Fruit fly (Drosophila melanogaster) whole organism, embryonic: ENCODE measurements around the gene CG46440.
A peak's percentile ranks its signal among the peaks of the same experiment; 100 is the strongest.

ENCODE experiments used
- Atf-2 ChIP-seq: fragments of 200-800 bp; sonication (Bioruptor generic); optimal IDR thresholded peaks from 2 replicates; lab custom pipeline; 2016; ENCODE audit warnings: missing biosample characterization, missing genetic modification characterization
- Blimp-1 ChIP-seq: fragments of 200-800 bp; sonication (Bioruptor generic); optimal IDR thresholded peaks from 3 replicates; lab custom pipeline; 2018; ENCODE audit warnings: missing biosample characterization, missing genetic modification characterization, mild to moderate bottlenecking, moderate library complexity, missing genetic modification reagents
- CG12769 ChIP-seq: fragments of 200-800 bp; sonication (Bioruptor generic); optimal IDR thresholded peaks from 2 replicates; lab custom pipeline; 2019; ENCODE audit warnings: missing biosample characterization, mild to moderate bottlenecking, missing genetic modification characterization, moderate library complexity
- CG1602 ChIP-seq: fragments of 200-800 bp; sonication (Bioruptor generic); optimal IDR thresholded peaks from 3 replicates; lab custom pipeline; 2016; ENCODE audit warnings: missing biosample characterization, missing genetic modification characterization
- CG1647 ChIP-seq: fragments of 200-800 bp; sonication (Bioruptor generic); optimal IDR thresholded peaks from 3 replicates; lab custom pipeline; 2016; ENCODE audit warnings: missing biosample characterization, missing genetic modification characterization
- CG17612 ChIP-seq: fragments of 200-800 bp; sonication (Bioruptor generic); IDR thresholded peaks from 2 replicates; pipeline ENCODE4 v1.3.6; 2022; ENCODE audit warnings: missing biosample characterization, missing genetic modification characterization
- CG2129 ChIP-seq: fragments of 200-800 bp; sonication (Bioruptor generic); IDR thresholded peaks from 2 replicates; pipeline ENCODE4 v1.3.6; 2022; ENCODE audit warnings: missing biosample characterization, missing genetic modification characterization; ENCODE audit not compliant: partially characterized antibody
- CG33557 ChIP-seq: fragments of 200-800 bp; sonication (Bioruptor generic); optimal IDR thresholded peaks from 2 replicates; lab custom pipeline; 2019; ENCODE audit warnings: missing biosample characterization, mild to moderate bottlenecking, missing genetic modification characterization, moderate library complexity
- CG4360 ChIP-seq: fragments of 200-800 bp; sonication (Bioruptor generic); IDR thresholded peaks from 2 replicates; pipeline ENCODE4 v1.3.6; 2022; ENCODE audit warnings: missing biosample characterization, missing genetic modification characterization
- CG4730 ChIP-seq: fragments of 200-800 bp; sonication (Bioruptor generic); IDR thresholded peaks from 2 replicates; pipeline ENCODE4 v1.3.6; 2022; ENCODE audit warnings: missing biosample characterization, missing genetic modification characterization
- CG6272 ChIP-seq: fragments of 200-800 bp; sonication (Bioruptor generic); IDR thresholded peaks from 2 replicates; pipeline ENCODE4 v1.3.6; 2022; ENCODE audit warnings: missing biosample characterization, missing genetic modification characterization
- CHES-1-like ChIP-seq: fragments of 200-800 bp; sonication (Bioruptor generic); optimal IDR thresholded peaks from 2 replicates; lab custom pipeline; 2016; ENCODE audit warnings: missing biosample characterization, missing genetic modification characterization
- Camta ChIP-seq: fragments of 200-800 bp; sonication (Bioruptor generic); optimal IDR thresholded peaks from 2 replicates; lab custom pipeline; 2016; ENCODE audit warnings: missing biosample characterization, missing genetic modification characterization
- Dek ChIP-seq: fragments of 200-800 bp; sonication (Bioruptor generic); optimal IDR thresholded peaks from 3 replicates; lab custom pipeline; 2019; ENCODE audit warnings: missing biosample characterization, mild to moderate bottlenecking, missing genetic modification characterization, moderate library complexity
- Dip3 ChIP-seq: fragments of 200-800 bp; sonication (Bioruptor generic); optimal IDR thresholded peaks from 3 replicates; lab custom pipeline; 2016; ENCODE audit warnings: missing biosample characterization, missing genetic modification characterization
- Doc2 ChIP-seq: fragments of 200-800 bp; sonication (Bioruptor generic); IDR thresholded peaks from 2 replicates; pipeline ENCODE4 v1.3.6; 2022; ENCODE audit warnings: missing biosample characterization, missing genetic modification characterization
- HLH4C ChIP-seq: fragments of 200-800 bp; sonication (Bioruptor generic); IDR thresholded peaks from 3 replicates; pipeline ENCODE4 v1.3.6; 2022; ENCODE audit warnings: missing biosample characterization, missing genetic modification characterization; ENCODE audit not compliant: partially characterized antibody
- Hand ChIP-seq: fragments of 200-800 bp; sonication (Bioruptor generic); optimal IDR thresholded peaks from 2 replicates; lab custom pipeline; 2017; ENCODE audit warnings: mild to moderate bottlenecking, missing biosample characterization, missing genetic modification reagents, missing genetic modification characterization
- Kr ChIP-seq: fragments of 200-800 bp; sonication (Bioruptor generic); optimal IDR thresholded peaks from 2 replicates; lab custom pipeline; 2017; ENCODE audit warnings: missing biosample characterization, mild to moderate bottlenecking, missing genetic modification characterization
- Lhr ChIP-seq: fragments of 200-800 bp; sonication (Bioruptor generic); optimal IDR thresholded peaks from 3 replicates; lab custom pipeline; 2017; ENCODE audit warnings: mild to moderate bottlenecking, missing biosample characterization, missing genetic modification reagents, missing genetic modification characterization
- Myb ChIP-seq: fragments of 200-800 bp; sonication (Bioruptor generic); optimal IDR thresholded peaks from 2 replicates; lab custom pipeline; 2016; ENCODE audit warnings: missing biosample characterization, missing genetic modification characterization
- Pdp1 ChIP-seq, 2 experiments: fragments of 200-800 bp; sonication (Bioruptor generic); optimal IDR thresholded peaks; 3 replicates each; lab custom pipeline; 2016; ENCODE audit warnings: missing biosample characterization in 2 of 2, missing genetic modification characterization in 2 of 2, mild to moderate bottlenecking in 1 of 2, moderate library complexity in 1 of 2
- Taf1 ChIP-seq: fragments of 200-800 bp; sonication (Bioruptor generic); IDR thresholded peaks from 2 replicates; pipeline ENCODE4 v1.3.6; 2022; ENCODE audit warnings: missing biosample characterization, missing genetic modification characterization
- Trl ChIP-seq, 3 experiments: fragments of >200 bp in 2 of 3; fragments of 200-800 bp in 1 of 3; sonication (Bioruptor generic) in 1 of 3; optimal IDR thresholded peaks; 2 replicates in 1 of 3; 3 replicates in 2 of 3; lab custom pipeline; 2016 to 2017; ENCODE audit warnings: missing biosample characterization in 1 of 3, missing genetic modification characterization in 1 of 3
- aop ChIP-seq: fragments of 200-800 bp; sonication (Bioruptor generic); IDR thresholded peaks from 2 replicates; pipeline ENCODE4 v1.3.6; 2022; ENCODE audit warnings: missing biosample characterization, missing genetic modification characterization
- bcd ChIP-seq: fragments of 200-800 bp; sonication (Bioruptor generic); optimal IDR thresholded peaks from 2 replicates; lab custom pipeline; 2017; ENCODE audit warnings: missing biosample characterization, mild to moderate bottlenecking, missing genetic modification characterization
- cato ChIP-seq: fragments of 200-800 bp; sonication (Bioruptor generic); optimal IDR thresholded peaks from 2 replicates; lab custom pipeline; 2016; ENCODE audit warnings: missing biosample characterization, missing genetic modification characterization, borderline replicate concordance
- chinmo ChIP-seq: fragments of 200-800 bp; sonication (Bioruptor generic); IDR thresholded peaks from 4 replicates; pipeline ENCODE4 v1.3.6; 2022; ENCODE audit warnings: missing biosample characterization, missing genetic modification characterization; ENCODE audit not compliant: partially characterized antibody
- crol ChIP-seq: fragments of 200-800 bp; sonication (Bioruptor generic); IDR thresholded peaks from 2 replicates; pipeline ENCODE4 v1.3.6; 2022; ENCODE audit warnings: missing biosample characterization, missing genetic modification characterization
- dpn ChIP-seq, 2 experiments: fragments of 200-800 bp; sonication (Bioruptor generic); optimal IDR thresholded peaks; 3 replicates each; lab custom pipeline; 2016; ENCODE audit warnings: missing biosample characterization in 2 of 2, missing genetic modification characterization in 2 of 2
- eyg ChIP-seq: fragments of 200-800 bp; sonication (Bioruptor generic); optimal IDR thresholded peaks from 3 replicates; lab custom pipeline; 2016; ENCODE audit warnings: missing biosample characterization, missing genetic modification characterization
- fd64A ChIP-seq: fragments of 200-800 bp; sonication (Bioruptor generic); optimal IDR thresholded peaks from 3 replicates; lab custom pipeline; 2018; ENCODE audit warnings: missing biosample characterization, mild to moderate bottlenecking, missing genetic modification characterization
- ind ChIP-seq: fragments of 200-800 bp; sonication (Bioruptor generic); optimal IDR thresholded peaks from 3 replicates; lab custom pipeline; 2016; ENCODE audit warnings: missing biosample characterization, missing genetic modification characterization
- jigr1 ChIP-seq: fragments of 200-800 bp; sonication (Bioruptor generic); IDR thresholded peaks from 3 replicates; pipeline ENCODE4 v1.3.6; 2022; ENCODE audit warnings: missing biosample characterization, missing genetic modification characterization
- jing ChIP-seq: fragments of 200-800 bp; sonication (Bioruptor generic); optimal IDR thresholded peaks from 2 replicates; lab custom pipeline; 2018; ENCODE audit warnings: missing biosample characterization, mild to moderate bottlenecking, missing genetic modification characterization
- jumu ChIP-seq: fragments of 200-800 bp; sonication (Bioruptor generic); optimal IDR thresholded peaks from 3 replicates; lab custom pipeline; 2016; ENCODE audit warnings: missing biosample characterization, missing genetic modification characterization
- klu ChIP-seq: fragments of 200-800 bp; sonication (Bioruptor generic); IDR thresholded peaks from 2 replicates; pipeline ENCODE4 v1.3.6; 2022; ENCODE audit warnings: missing biosample characterization, missing genetic modification characterization
- nom ChIP-seq: fragments of 200-800 bp; sonication (Bioruptor generic); optimal IDR thresholded peaks from 2 replicates; lab custom pipeline; 2017; ENCODE audit warnings: missing biosample characterization, missing genetic modification characterization, mild to moderate bottlenecking, moderate library complexity, missing genetic modification reagents
- pho ChIP-seq: fragments of 200-800 bp; sonication (Bioruptor generic); optimal IDR thresholded peaks from 2 replicates; lab custom pipeline; 2016; ENCODE audit warnings: missing biosample characterization, missing genetic modification characterization
- pum ChIP-seq: fragments of 200-800 bp; sonication (Bioruptor generic); optimal IDR thresholded peaks from 2 replicates; lab custom pipeline; 2016; ENCODE audit warnings: missing biosample characterization, missing genetic modification characterization
- sisA ChIP-seq: fragments of 200-800 bp; sonication (Bioruptor generic); IDR thresholded peaks from 2 replicates; pipeline ENCODE4 v1.3.6; 2022; ENCODE audit warnings: missing biosample characterization, missing genetic modification characterization
- slp2 ChIP-seq: fragments of 200-800 bp; sonication (Bioruptor generic); optimal IDR thresholded peaks from 2 replicates; lab custom pipeline; 2016; ENCODE audit warnings: missing biosample characterization, missing genetic modification characterization
- ssp ChIP-seq: fragments of 200-800 bp; sonication (Bioruptor generic); IDR thresholded peaks from 2 replicates; pipeline ENCODE4 v1.3.6; 2022; ENCODE audit warnings: missing biosample characterization, missing genetic modification characterization
- sug ChIP-seq: fragments of 200-800 bp; optimal IDR thresholded peaks from 2 replicates; lab custom pipeline; 2019; ENCODE audit warnings: missing biosample characterization, mild to moderate bottlenecking, missing genetic modification characterization, moderate library complexity
- tio ChIP-seq: fragments of 200-800 bp; sonication (Bioruptor generic); optimal IDR thresholded peaks from 2 replicates; lab custom pipeline; 2017; ENCODE audit warnings: missing biosample characterization, missing genetic modification characterization, inconsistent platforms
- vfl ChIP-seq: fragments of 200-800 bp; sonication (Bioruptor generic); optimal IDR thresholded peaks from 2 replicates; lab custom pipeline; 2016; ENCODE audit warnings: missing biosample characterization, missing genetic modification characterization
- vvl ChIP-seq: fragments of 200-800 bp; sonication (Bioruptor generic); IDR thresholded peaks from 2 replicates; pipeline ENCODE4 v1.3.6; 2022; ENCODE audit warnings: missing biosample characterization, missing genetic modification characterization
- wek ChIP-seq: fragments of 200-800 bp; sonication (Bioruptor generic); optimal IDR thresholded peaks from 3 replicates; lab custom pipeline; 2018; ENCODE audit warnings: missing biosample characterization, mild to moderate bottlenecking, missing genetic modification characterization, moderate library complexity
- zf30C ChIP-seq: fragments of 200-800 bp; sonication (Bioruptor generic); optimal IDR thresholded peaks from 3 replicates; lab custom pipeline; 2018; ENCODE audit warnings: missing biosample characterization, mild to moderate bottlenecking, missing genetic modification characterization

Gene CG46440

DNA sequence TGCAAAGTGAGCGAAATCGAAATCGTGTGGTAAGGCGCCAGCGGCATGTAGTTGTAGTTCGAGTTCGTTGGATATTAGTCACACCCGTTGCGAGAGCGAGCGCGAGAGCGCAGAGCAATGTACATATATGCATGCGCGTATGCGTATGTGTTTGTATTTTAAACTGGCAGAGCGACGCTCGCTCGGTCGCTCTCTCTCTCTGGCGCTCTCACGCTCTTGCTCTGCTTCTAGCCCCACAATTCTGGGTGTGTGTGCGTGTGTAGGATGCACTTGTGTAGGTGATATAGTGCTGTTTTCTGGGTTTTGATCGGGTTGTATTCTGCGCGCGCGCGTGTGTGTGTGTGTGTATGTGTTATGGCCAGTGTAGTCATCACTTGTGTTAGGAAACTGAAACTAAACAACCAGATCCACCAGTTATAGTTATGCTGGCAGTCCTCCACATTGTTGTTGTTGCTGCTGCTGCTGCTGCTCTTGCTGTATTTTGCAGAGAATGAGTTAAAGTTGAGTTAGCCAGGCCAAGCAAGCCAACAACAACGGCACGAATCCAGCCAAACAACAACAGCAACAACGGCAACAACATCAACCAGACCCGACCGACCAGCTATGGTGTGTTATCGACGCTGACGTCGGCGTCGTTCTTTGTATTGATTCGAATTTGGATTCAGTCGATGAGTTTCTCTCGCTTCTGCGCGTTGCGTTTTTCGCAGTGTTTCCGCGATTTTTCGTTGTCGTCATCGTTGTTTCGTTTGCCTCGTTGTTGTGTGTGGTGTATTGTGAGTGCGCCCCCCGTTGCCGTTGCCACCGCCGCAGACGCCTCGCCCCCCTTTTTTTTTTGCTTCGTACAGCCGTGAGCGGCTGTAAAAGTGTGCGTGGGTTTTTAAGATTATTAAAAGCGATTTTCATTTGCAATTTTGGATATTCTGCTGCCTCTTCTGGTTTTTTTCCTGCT, 45.7 kb downstream of the CG46440 start (continued):
- no peak for TF ChIP-seq jumu
- TF ChIP-seq Hand (GFP tag; lab: Kevin White, UChicago), result no peak
- no peak for TF ChIP-seq Doc2
- no peak for TF ChIP-seq sisA
- TF ChIP-seq Myb, result no peak
- TF ChIP-seq nom (GFP tag; lab: Kevin White, UChicago), result peak; percentile 50
- peak; percentile 88 for TF ChIP-seq crol
- peak; percentile 26 for TF ChIP-seq zf30C (GFP tag; lab: Kevin White, UChicago)
- peak; percentile 96 for TF ChIP-seq chinmo
- no peak for TF ChIP-seq fd64A
- no peak for TF ChIP-seq pho
- 0 out of 2 replicates have a peak, but pooled peaks have one; percentile 13 for TF ChIP-seq CG2129 (GFP tag; lab: Robert Waterston, UW)
- TF ChIP-seq tio (GFP tag; lab: Kevin White, UChicago), result no peak
- TF ChIP-seq vvl, result no peak
- no peak for TF ChIP-seq ssp (GFP tag; lab: Robert Waterston, UW)
- no peak for TF ChIP-seq jing
- no peak for TF ChIP-seq Blimp-1 (GFP tag; lab: Kevin White, UChicago)
- no peak for TF ChIP-seq dpn (GFP tag; optimal IDR thresholded peaks at IDR 0.05; lab: Kevin White, UChicago)
- no peak for TF ChIP-seq HLH4C (GFP tag; lab: Robert Waterston, UW)
- TF ChIP-seq CG17612 (GFP tag; lab: Robert Waterston, UW), result no peak
- peak; percentile 98 to 99 for TF ChIP-seq Trl (optimal IDR thresholded peaks at IDR 0.05; lab: Kevin White, UChicago)
- peak; percentile 61 for TF ChIP-seq Trl (GFP tag; optimal IDR thresholded peaks at IDR 0.05; lab: Kevin White, UChicago)
- peak; percentile 98 for TF ChIP-seq CG4360 (GFP tag; lab: Robert Waterston, UW)
- TF ChIP-seq CG6272 (GFP tag; lab: Robert Waterston, UW), result no peak
- no peak for TF ChIP-seq Atf-2 (GFP tag; lab: Kevin White, UChicago)
- no peak for TF ChIP-seq aop (GFP tag; lab: Robert Waterston, UW)
- no peak for TF ChIP-seq jigr1 (GFP tag; lab: Robert Waterston, UW)
- no peak for TF ChIP-seq ind (GFP tag; lab: Kevin White, UChicago)
- no peak for TF ChIP-seq klu (GFP tag; lab: Robert Waterston, UW)
- TF ChIP-seq Camta (GFP tag; lab: Kevin White, UChicago), result no peak
- no peak for TF ChIP-seq eyg (GFP tag; lab: Kevin White, UChicago)
- no peak for TF ChIP-seq cato (GFP tag; lab: Kevin White, UChicago)
- no peak for TF ChIP-seq pum (GFP tag; lab: Kevin White, UChicago)
- TF ChIP-seq Kr (GFP tag; lab: Kevin White, UChicago), result peak; percentile 42
- no peak for TF ChIP-seq CG1647
- TF ChIP-seq wek (GFP tag; lab: Kevin White, UChicago), result no peak
- TF ChIP-seq Pdp1 (GFP tag; optimal IDR thresholded peaks at IDR 0.05; lab: Kevin White, UChicago), result peak in 1 of 2 experiments; percentile 31
- TF ChIP-seq CG12769 (tag; lab: Kevin White, UChicago), result peak; percentile 56
- TF ChIP-seq CG1602 (GFP tag; lab: Kevin White, UChicago), result no peak
- no peak for TF ChIP-seq Taf1 (GFP tag; lab: Robert Waterston, UW)
- no peak for TF ChIP-seq CG33557 (GFP tag; lab: Kevin White, UChicago)
- TF ChIP-seq Dek, result no peak
- no peak for TF ChIP-seq slp2 (GFP tag; lab: Kevin White, UChicago)
- no peak for TF ChIP-seq Lhr
- TF ChIP-seq sug (tag; lab: Kevin White, UChicago), result peak; percentile 26
- no peak for TF ChIP-seq CHES-1-like (GFP tag; lab: Kevin White, UChicago)
- no peak for TF ChIP-seq Dip3 (GFP tag; lab: Kevin White, UChicago)
- no peak for TF ChIP-seq CG4730
- no peak for TF ChIP-seq vfl
- TF ChIP-seq bcd (GFP tag; lab: Kevin White, UChicago), result no peak
